Fruit fly (Drosophila melanogaster) ovary, adult (tissue): Measurements from ENCODE around the gene Frq1.

Experiments used
- CG17801 ChIP-seq: fragments of 200-800 bp; optimal IDR thresholded peaks from 2 replicates; lab custom pipeline; 2019; ENCODE audit warnings: missing biosample characterization, mild to moderate bottlenecking, missing genetic modification characterization, moderate library complexity; ENCODE audit not compliant: partially characterized antibody

The Frq1 gene

DNA sequence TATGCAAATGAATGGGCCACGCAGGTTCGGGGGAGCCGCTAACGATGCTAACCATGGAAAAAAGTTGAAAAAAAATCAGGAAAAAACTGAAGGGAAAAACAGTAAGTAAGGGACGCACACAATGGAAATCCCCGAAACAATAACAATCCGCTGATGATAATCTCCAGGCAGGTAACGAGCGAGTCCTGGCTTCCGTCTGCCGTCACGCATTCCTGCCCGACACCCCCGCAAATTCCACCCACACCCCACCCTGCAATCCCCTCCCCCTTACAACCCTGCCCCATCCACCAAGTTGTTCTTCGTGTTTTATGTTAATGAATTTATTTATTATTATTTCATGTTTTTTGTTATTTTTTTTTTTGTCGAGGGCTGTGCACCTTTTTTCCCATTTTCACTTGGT lies 3.8 kb upstream of the Frq1 start:
- no peak for TF ChIP-seq CG17801 (GFP tag; lab: Kevin White, UChicago)

DNA sequence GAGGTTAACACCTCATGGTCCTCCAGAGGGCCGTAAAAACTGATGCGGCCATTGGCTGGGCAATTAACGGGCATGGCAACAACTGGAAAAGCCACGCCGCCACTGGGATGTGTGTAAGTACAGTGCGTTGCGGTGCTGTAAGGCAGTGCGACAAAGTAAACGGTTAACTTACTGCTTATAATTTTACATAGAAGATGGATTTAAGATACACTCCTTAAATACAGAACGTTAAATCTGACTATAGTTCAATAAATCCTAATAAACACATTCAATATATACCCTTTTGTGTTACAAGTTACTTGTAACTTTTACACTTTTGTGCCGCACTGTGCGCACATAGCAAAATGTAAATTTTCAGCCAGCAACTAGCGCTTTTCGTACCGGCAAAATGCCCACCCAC lies 2.2 kb upstream of the Frq1 start:
- no peak for TF ChIP-seq CG17801 (GFP tag; lab: Kevin White, UChicago)

DNA sequence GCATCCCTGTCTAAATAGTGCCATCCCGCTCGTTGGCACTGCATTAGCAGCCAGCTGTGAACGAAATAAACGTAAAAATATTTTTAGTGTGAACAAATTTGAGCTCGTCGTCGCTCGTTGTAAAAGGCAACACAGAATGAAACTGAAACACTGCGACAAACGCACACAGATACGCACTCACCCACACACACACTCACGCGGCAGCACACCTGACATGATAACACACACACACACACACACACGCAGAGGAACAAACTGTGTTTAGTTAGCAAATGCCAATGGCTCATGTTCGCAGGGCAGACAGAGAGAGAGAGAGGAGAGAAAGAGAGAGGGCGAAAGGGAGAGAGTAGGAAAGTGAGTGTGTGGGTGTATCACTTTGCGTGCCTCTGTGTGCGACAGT lies 3.8 kb downstream of the Frq1 start:
- TF ChIP-seq CG17801 (GFP tag; lab: Kevin White, UChicago) = no peak

DNA sequence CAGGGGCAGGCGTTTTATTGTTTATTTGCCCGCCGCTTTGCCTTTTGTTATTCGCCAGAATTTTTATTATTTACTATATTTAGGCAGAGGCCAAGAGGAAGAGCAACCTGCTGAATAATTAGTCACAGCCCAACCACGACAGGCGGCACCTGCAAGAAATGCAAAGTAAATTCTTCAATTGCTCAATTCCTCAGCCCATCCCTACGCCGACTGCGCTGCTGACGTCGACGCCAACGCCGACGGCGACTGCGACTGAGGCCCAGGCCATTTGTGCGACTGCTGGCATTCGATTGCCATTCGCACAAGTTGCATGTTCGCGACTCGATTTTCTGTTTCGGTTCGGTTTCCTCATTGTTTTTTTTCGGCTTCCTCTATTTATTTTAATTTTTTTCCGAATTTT lies 22.1 kb downstream of the Frq1 start, which contains the start of gene Frq2:
Frq2 (plus strand) TSS at position 301 of the 400 bp plus-strand sequence.
- no peak for TF ChIP-seq CG17801 (GFP tag; lab: Kevin White, UChicago)

DNA sequence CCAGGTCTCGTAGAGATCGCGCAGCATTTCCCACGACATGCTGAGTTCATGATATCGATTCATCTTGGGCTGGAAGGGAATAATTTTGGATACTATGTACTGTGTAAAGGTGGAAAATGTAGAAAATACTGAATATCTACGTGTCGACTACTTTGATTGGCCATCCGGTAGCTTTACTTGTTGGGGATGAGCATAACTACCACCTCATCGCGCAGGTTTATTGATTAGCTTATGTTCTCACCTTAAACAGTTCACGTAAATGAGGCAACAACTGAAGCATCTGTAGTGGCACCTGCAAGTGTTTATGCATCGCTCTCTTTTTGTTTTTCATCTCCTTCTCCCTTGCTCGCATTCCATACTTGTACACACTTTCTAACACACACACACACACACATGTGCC lies 24.2 kb downstream of the Frq1 start, which contains the start of gene Andorra:
Andorra (minus strand) TSS at position 101 of the 400 bp plus-strand sequence.
- no peak for TF ChIP-seq CG17801 (GFP tag; lab: Kevin White, UChicago)

- TF ChIP-seq CG17801 (GFP tag; lab: Kevin White, UChicago) = no peak
Observed at dm6 chrX:18181152-18181551, 26.0 kb downstream of the Frq1 start.

DNA sequence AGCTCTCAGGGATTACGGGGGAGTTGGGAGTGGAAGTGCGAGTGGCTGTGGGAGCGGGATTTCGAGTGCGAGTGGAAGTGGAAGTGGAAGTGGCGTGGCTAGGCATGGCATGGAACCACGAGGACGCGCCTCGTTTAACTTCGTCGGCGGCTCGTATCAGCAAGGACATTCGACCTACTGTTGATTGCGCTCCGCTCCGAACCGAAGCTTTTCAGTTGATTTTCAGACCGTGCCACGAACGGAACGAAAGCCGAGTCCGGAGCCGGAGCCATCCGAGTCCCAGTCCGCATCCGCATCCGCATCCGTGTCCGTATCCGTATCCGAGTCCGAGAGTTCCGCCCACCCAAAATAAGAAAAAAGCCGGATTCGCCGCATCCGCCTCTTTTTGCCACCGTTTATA lies 30.8 kb downstream of the Frq1 start:
- no peak for TF ChIP-seq CG17801 (GFP tag; lab: Kevin White, UChicago)

dm6 chrX:18197642-18198041 lies 42.5 kb downstream of the Frq1 start:
- no peak for TF ChIP-seq CG17801 (GFP tag; lab: Kevin White, UChicago)

- no peak for TF ChIP-seq CG17801 (GFP tag; lab: Kevin White, UChicago)
Observed at dm6 chrX:18205044-18205443, 49.9 kb downstream of the Frq1 start, which contains the start of gene Hesr. TSS of gene Hesr (minus strand) at chrX:18205144.

DNA sequence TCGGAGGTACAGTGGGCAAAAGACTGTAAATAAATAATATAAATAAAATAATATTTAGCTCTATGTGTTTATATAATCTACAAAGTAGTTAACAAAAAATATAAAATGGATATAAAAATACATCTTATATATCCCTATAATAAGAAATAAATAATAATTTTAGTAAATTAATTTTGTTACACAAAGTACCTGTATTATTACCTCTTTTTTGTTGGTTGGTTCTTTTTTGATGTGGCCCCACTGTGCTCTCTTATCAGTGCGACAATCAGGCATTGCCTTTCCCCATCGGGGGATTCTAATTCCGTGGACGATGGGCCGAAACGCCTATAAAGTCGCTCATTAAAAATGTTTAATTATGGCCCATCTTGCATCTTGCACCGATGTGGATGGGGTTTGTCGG lies 52.4 kb downstream of the Frq1 start:
- TF ChIP-seq CG17801 (GFP tag; lab: Kevin White, UChicago) = no peak

DNA sequence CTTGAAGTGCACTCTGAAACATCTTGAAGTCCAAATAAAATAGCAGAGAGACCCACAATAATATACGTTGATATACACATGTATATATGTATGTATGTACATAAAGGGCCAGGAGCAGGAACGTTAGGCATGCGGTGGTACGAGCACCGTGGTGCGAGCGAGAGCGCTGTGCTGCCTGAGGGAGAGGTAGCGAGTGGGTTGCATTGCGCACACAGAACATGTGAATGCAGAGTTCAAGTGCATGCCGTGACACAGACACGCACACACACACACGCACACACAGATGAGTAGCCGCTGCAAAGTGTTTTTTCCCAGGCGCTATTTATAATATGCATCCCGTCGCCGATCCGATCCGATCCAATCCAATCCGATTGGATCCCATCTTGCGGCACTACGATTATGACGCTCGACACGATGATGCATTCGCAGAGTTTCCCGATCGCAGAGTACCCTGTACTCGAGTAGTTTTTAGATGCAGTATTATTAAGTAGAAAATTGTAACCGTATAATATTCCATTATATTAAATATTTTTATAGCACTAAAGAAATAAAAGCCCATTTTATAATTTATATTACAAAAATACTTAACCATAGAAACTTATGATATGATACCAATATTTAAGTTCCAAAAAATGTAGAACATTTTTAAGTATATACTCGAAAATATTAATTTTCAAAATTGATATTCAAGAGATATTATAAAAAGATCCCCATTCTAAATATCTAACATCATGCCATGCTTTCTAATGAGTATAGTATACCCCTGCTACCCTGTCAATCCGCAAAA lies 53.1 kb downstream of the Frq1 start:
- no peak for TF ChIP-seq CG17801 (GFP tag; lab: Kevin White, UChicago)

DNA sequence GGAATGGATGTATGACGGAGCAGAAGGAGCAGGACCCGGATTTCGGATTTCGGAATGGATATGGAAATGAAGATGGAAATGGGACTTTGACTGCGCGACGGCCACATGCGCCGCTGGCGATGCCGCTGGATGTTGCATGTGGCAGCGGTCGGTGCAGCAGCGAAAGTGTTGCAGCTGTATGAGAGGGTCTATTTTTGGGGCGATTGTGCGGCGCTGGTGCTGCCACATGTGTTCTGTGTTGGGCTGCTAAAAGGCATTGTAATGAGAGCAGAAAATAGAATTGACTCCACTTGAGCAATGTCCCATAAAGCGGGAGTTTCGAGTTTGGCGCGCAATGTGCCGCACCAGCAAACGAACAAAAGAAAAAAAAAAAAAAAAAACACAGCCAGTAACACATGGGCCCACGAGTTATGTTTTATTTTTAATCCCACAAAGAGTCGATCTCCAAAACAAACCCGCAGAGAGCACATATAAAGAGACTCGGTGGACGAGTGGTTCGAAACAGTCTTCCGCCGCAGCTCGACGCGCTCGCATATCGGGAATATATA lies 53.8 kb downstream of the Frq1 start, which contains the start of gene Him:
Him (plus strand) TSS at position 498 of the 548 bp plus-strand sequence.
- TF ChIP-seq CG17801 (GFP tag; lab: Kevin White, UChicago) = no peak
